Worm (Caenorhabditis elegans) whole organism, young adult: Measurements from ENCODE around the gene C23G10.11.

Experiments used
- B0261.1 ChIP-seq: sonication (generic microtip); optimal IDR thresholded peaks from 2 replicates; lab custom pipeline; 2016; ENCODE audit warnings: mild to moderate bottlenecking, missing genetic modification characterization, moderate library complexity, missing compliant biosample characterization
- ceh-79 ChIP-seq: sonication (generic microtip); optimal IDR thresholded peaks from 2 replicates; lab custom pipeline; 2017; ENCODE audit warnings: mild to moderate bottlenecking, missing genetic modification characterization, missing compliant biosample characterization
- nhr-80 ChIP-seq: sonication (generic microtip); optimal IDR thresholded peaks from 2 replicates; lab custom pipeline; 2016; ENCODE audit warnings: missing genetic modification characterization, missing compliant biosample characterization

- no peak for TF ChIP-seq ceh-79 (tag; lab: Kevin White, UChicago)
- no peak for TF ChIP-seq nhr-80 (tag; lab: Kevin White, UChicago)
- TF ChIP-seq B0261.1 (tag; lab: Kevin White, UChicago) = no peak
Measured at ce11 chrIII:6264447-6264846, 49.1 kb upstream of the C23G10.11 start, which contains the start of gene srg-5.
